Fruit fly (Drosophila melanogaster) S2 (cell line): ENCODE results near the gene Naa40.

Source experiments
- CG8478 ChIP-seq: fragments of >200 bp; optimal IDR thresholded peaks from 2 replicates; lab custom pipeline; 2018
- CTCF ChIP-seq, 2 experiments: fragments of >200 bp; optimal IDR thresholded peaks; 2 replicates each; lab custom pipeline; 2018

DNA sequence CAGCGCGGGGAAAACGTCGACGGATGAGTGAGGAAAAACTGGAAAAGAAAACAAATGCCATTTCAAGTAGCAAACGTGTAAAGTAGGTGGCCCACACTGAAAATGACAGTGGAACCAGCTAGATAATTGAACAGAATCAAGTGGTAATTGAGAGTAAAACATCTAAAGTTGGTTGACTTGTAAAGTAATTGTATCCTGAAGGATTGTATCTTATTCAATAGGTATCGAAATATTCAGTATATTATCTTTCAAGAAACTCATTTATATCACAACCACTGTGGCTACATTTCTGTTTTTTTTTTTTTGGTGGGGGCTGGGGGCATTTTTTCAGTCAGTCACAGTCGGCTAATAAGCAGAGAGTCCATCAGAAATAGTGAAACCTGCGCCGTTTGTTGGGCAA lies 25.5 kb downstream of the Naa40 start:
- TF ChIP-seq CG8478 (lab: Kevin White, UChicago) (no peak), CTCF (optimal IDR thresholded peaks at IDR 0.05; lab: Kevin White, UChicago) (no peak)
